Worm (Caenorhabditis elegans) whole organism, late embryonic: ENCODE results near the gene dlst-1.

Experiments used
- F13H6.1 ChIP-seq: sonication (generic microtip); optimal IDR thresholded peaks from 2 replicates; lab custom pipeline; 2016; ENCODE audit warnings: missing genetic modification characterization, missing compliant biosample characterization
- ceh-34 ChIP-seq: sonication (generic microtip); optimal IDR thresholded peaks from 2 replicates; lab custom pipeline; 2016; ENCODE audit warnings: mild to moderate bottlenecking, missing genetic modification characterization, missing compliant biosample characterization
- tbx-2 ChIP-seq: sonication (generic microtip); optimal IDR thresholded peaks from 2 replicates; lab custom pipeline; 2016; ENCODE audit warnings: missing genetic modification characterization, missing compliant biosample characterization

ce11 chrV:6661658-6662057 is 47.2 kb downstream of the dlst-1 start:
- TF ChIP-seq F13H6.1, result no peak
- TF ChIP-seq ceh-34 (tag; lab: Kevin White, UChicago), result no peak
- TF ChIP-seq tbx-2 (tag; lab: Kevin White, UChicago), result no peak
